Worm (Caenorhabditis elegans) whole organism, L4 larva: ENCODE measurements around the gene npr-43.

Experiments used
- ceh-28 ChIP-seq: fragments of 150-350 bp; optimal IDR thresholded peaks from 2 replicates; lab custom pipeline; 2014; ENCODE audit warnings: missing biosample characterization, missing genetic modification reagents, missing genetic modification characterization
- daf-12 ChIP-seq: fragments of 150-350 bp; optimal IDR thresholded peaks from 2 replicates; lab custom pipeline; 2014; ENCODE audit warnings: missing biosample characterization, missing genetic modification reagents, missing genetic modification characterization
- spr-1 ChIP-seq: sonication (generic microtip); optimal IDR thresholded peaks from 2 replicates; lab custom pipeline; 2016; ENCODE audit warnings: mild to moderate bottlenecking, missing genetic modification characterization, missing compliant biosample characterization

DNA sequence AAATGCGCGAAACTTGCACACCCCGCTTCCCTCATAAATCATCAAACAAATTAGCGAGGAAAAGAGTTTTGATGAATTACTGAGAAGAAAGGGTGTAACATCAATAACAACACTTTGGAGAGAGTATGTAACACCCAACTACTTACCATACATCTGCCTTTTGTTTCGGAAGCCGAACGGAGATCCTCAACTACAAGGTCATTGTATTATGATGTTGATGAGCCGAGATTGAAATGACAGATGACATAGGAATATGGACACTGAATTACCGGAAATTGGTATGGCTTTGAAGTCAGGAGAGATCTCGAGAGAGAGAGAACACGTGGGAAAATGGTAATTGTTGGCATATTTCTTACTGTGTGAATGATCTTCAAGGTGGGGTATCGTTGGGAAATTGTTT lies 47.1 kb upstream of the npr-43 start:
- TF ChIP-seq daf-12 (tag; lab: Kevin White, UChicago) = no peak
- no peak for TF ChIP-seq ceh-28
- TF ChIP-seq spr-1 (tag; lab: Kevin White, UChicago) = no peak
